Worm (Caenorhabditis elegans) whole organism, L1 larva: ENCODE measurements around the gene ddx-23.

Experiments
- C04F5.9 ChIP-seq: sonication (generic microtip); optimal IDR thresholded peaks from 2 replicates; lab custom pipeline; 2016; ENCODE audit warnings: missing genetic modification characterization, missing compliant biosample characterization
- C16A3.4 ChIP-seq: fragments of 150-350 bp; optimal IDR thresholded peaks from 2 replicates; lab custom pipeline; 2014; ENCODE audit warnings: missing biosample characterization, missing genetic modification characterization
- C34B4.2 ChIP-seq: sonication (generic microtip); optimal IDR thresholded peaks from 2 replicates; lab custom pipeline; 2017; ENCODE audit warnings: mild to moderate bottlenecking, missing genetic modification characterization, missing compliant biosample characterization
- F16B12.6 ChIP-seq: fragments of 150-350 bp; optimal IDR thresholded peaks from 2 replicates; lab custom pipeline; 2014; ENCODE audit warnings: missing biosample characterization, missing genetic modification characterization
- Y116A8C.19 ChIP-seq: sonication (generic microtip); optimal IDR thresholded peaks from 2 replicates; lab custom pipeline; 2016; ENCODE audit warnings: missing compliant biosample characterization, missing genetic modification characterization, borderline replicate concordance
- ama-1 ChIP-seq: fragments of 150-350 bp; optimal IDR thresholded peaks from 2 replicates; lab custom pipeline; 2014
- blmp-1 ChIP-seq: fragments of 150-350 bp; optimal IDR thresholded peaks from 2 replicates; lab custom pipeline; 2014; ENCODE audit warnings: missing biosample characterization, missing genetic modification characterization
- ceh-82 ChIP-seq, 3 experiments: fragments of 150-350 bp in 1 of 3; sonication (generic microtip) in 2 of 3; optimal IDR thresholded peaks; 2 replicates each; lab custom pipeline; 2014 to 2017; ENCODE audit warnings: missing biosample characterization in 3 of 3, missing genetic modification characterization in 3 of 3
- ceh-88 ChIP-seq: fragments of 200-800 bp; sonication (Bioruptor generic); IDR thresholded peaks from 2 replicates; pipeline ENCODE4 v1.3.6; 2022; ENCODE audit warnings: missing genetic modification characterization, missing compliant biosample characterization
- ceh-90 ChIP-seq: sonication (generic microtip); optimal IDR thresholded peaks from 2 replicates; lab custom pipeline; 2016; ENCODE audit warnings: missing genetic modification characterization, missing compliant biosample characterization
- dsc-1 ChIP-seq: sonication (generic microtip); optimal IDR thresholded peaks from 2 replicates; lab custom pipeline; 2016; ENCODE audit warnings: mild to moderate bottlenecking, missing genetic modification characterization, missing compliant biosample characterization
- efl-1 ChIP-seq, 4 experiments: fragments of 150-350 bp; optimal IDR thresholded peaks in 3 of 4; peaks in 1 of 4; 1 replicate in 1 of 4; 2 replicates in 3 of 4; lab custom pipeline; 2014; ENCODE audit warnings: missing biosample characterization in 2 of 4, missing genetic modification characterization in 2 of 4, missing genetic modification reagents in 2 of 4
- egl-13 ChIP-seq: sonication (generic microtip); optimal IDR thresholded peaks from 2 replicates; lab custom pipeline; 2016; ENCODE audit warnings: missing genotype, missing genetic modification reagents, missing genetic modification characterization, missing compliant biosample characterization
- elt-2 ChIP-seq: sonication (generic microtip); optimal IDR thresholded peaks from 2 replicates; lab custom pipeline; 2016; ENCODE audit warnings: missing genetic modification characterization, mild to moderate bottlenecking, inconsistent platforms, missing compliant biosample characterization, missing genetic modification reagents
- grh-1 ChIP-seq: fragments of 200-800 bp; sonication (Bioruptor generic); IDR thresholded peaks from 2 replicates; pipeline ENCODE4 v1.3.6; 2022; ENCODE audit warnings: missing genetic modification reagents, missing genetic modification characterization, missing compliant biosample characterization
- irx-1 ChIP-seq: sonication (generic microtip); optimal IDR thresholded peaks from 2 replicates; lab custom pipeline; 2016; ENCODE audit warnings: missing genetic modification characterization, missing compliant biosample characterization
- isw-1 ChIP-seq: fragments of 200-800 bp; sonication (Bioruptor generic); IDR thresholded peaks from 2 replicates; pipeline ENCODE4 v1.3.6; 2022; ENCODE audit warnings: missing genetic modification characterization, missing compliant biosample characterization
- lin-13 ChIP-seq: fragments of 150-350 bp; optimal IDR thresholded peaks from 2 replicates; lab custom pipeline; 2014; ENCODE audit warnings: missing biosample characterization, missing genetic modification reagents, missing genetic modification characterization
- lin-14 ChIP-seq: fragments of 200-800 bp; sonication (Bioruptor generic); optimal IDR thresholded peaks from 2 replicates; lab custom pipeline; 2018; ENCODE audit warnings: mild to moderate bottlenecking, missing genetic modification characterization, moderate library complexity, missing compliant biosample characterization
- lin-15B ChIP-seq: fragments of 150-350 bp; sonication (generic microtip); optimal IDR thresholded peaks from 3 replicates; lab custom pipeline; 2014; ENCODE audit warnings: missing biosample characterization, missing genetic modification characterization
- lin-35 ChIP-seq, 2 experiments: fragments of 150-350 bp; optimal IDR thresholded peaks; 2 replicates each; lab custom pipeline; 2014; ENCODE audit warnings: missing biosample characterization in 2 of 2, missing genetic modification characterization in 2 of 2, missing genetic modification reagents in 2 of 2
- lsy-2 ChIP-seq, 2 experiments: fragments of 150-350 bp; optimal IDR thresholded peaks; 2 replicates each; lab custom pipeline; 2014; ENCODE audit warnings: missing biosample characterization in 2 of 2, missing genetic modification characterization in 2 of 2
- mab-9 ChIP-seq: fragments of 200-800 bp; sonication (Bioruptor generic); IDR thresholded peaks from 2 replicates; pipeline ENCODE4 v1.3.6; 2022; ENCODE audit warnings: missing genetic modification reagents, missing genetic modification characterization, missing compliant biosample characterization
- mdl-1 ChIP-seq, 2 experiments: fragments of 150-350 bp; optimal IDR thresholded peaks; 2 replicates each; lab custom pipeline; 2014 to 2017; ENCODE audit warnings: missing biosample characterization in 2 of 2, missing genetic modification characterization in 2 of 2, inconsistent platforms in 1 of 2
- mef-2 ChIP-seq: fragments of 150-350 bp; optimal IDR thresholded peaks from 2 replicates; lab custom pipeline; 2014; ENCODE audit warnings: missing biosample characterization, missing genetic modification characterization
- mep-1 ChIP-seq: fragments of 150-350 bp; optimal IDR thresholded peaks from 2 replicates; lab custom pipeline; 2014; ENCODE audit warnings: missing biosample characterization, missing genetic modification characterization
- nhr-12 ChIP-seq: sonication (generic microtip); optimal IDR thresholded peaks from 2 replicates; lab custom pipeline; 2017; ENCODE audit warnings: missing biosample characterization, missing genetic modification characterization
- nhr-20 ChIP-seq: sonication (generic microtip); optimal IDR thresholded peaks from 2 replicates; lab custom pipeline; 2016; ENCODE audit warnings: mild to moderate bottlenecking, missing genetic modification characterization, missing compliant biosample characterization
- nhr-71 ChIP-seq: sonication (generic microtip); optimal IDR thresholded peaks from 2 replicates; lab custom pipeline; 2016; ENCODE audit warnings: mild to moderate bottlenecking, missing genetic modification characterization, moderate library complexity, missing compliant biosample characterization
- nhr-76 ChIP-seq: sonication (generic microtip); optimal IDR thresholded peaks from 2 replicates; lab custom pipeline; 2017; ENCODE audit warnings: missing biosample characterization, missing genetic modification characterization
- nhr-85 ChIP-seq: sonication (generic microtip); peaks from one replicate; lab custom pipeline; 2016; ENCODE audit warnings: missing genetic modification characterization, inconsistent platforms, missing compliant biosample characterization
- nhr-90 ChIP-seq: sonication (generic microtip); optimal IDR thresholded peaks from 2 replicates; lab custom pipeline; 2016; ENCODE audit warnings: mild to moderate bottlenecking, missing genetic modification characterization, missing compliant biosample characterization; ENCODE audit not compliant: poor library complexity
- pqm-1 ChIP-seq: sonication (generic microtip); optimal IDR thresholded peaks from 3 replicates; lab custom pipeline; 2017; ENCODE audit warnings: missing biosample characterization, missing genetic modification characterization
- rnt-1 ChIP-seq: sonication (generic microtip); optimal IDR thresholded peaks from 2 replicates; lab custom pipeline; 2016; ENCODE audit warnings: mild to moderate bottlenecking, missing genetic modification characterization, moderate library complexity, missing compliant biosample characterization
- skn-1 ChIP-seq: fragments of 150-350 bp; optimal IDR thresholded peaks from 2 replicates; lab custom pipeline; 2014; ENCODE audit warnings: missing biosample characterization, missing genetic modification characterization
- tbx-2 ChIP-seq: sonication (generic microtip); optimal IDR thresholded peaks from 2 replicates; lab custom pipeline; 2016; ENCODE audit warnings: missing genetic modification characterization, missing compliant biosample characterization
- tlp-1 ChIP-seq: fragments of 150-350 bp; optimal IDR thresholded peaks from 2 replicates; lab custom pipeline; 2014; ENCODE audit warnings: missing biosample characterization, missing genetic modification characterization
- unc-62 ChIP-seq: fragments of 150-350 bp; optimal IDR thresholded peaks from 2 replicates; lab custom pipeline; 2014; ENCODE audit warnings: missing biosample characterization, missing genetic modification reagents, missing genetic modification characterization
- unc-86 ChIP-seq: sonication (generic microtip); optimal IDR thresholded peaks from 2 replicates; lab custom pipeline; 2016; ENCODE audit warnings: missing genetic modification characterization, missing compliant biosample characterization
- unc-98 ChIP-seq: fragments of 200-800 bp; sonication (Bioruptor generic); IDR thresholded peaks from 2 replicates; pipeline ENCODE4 v1.3.6; 2022; ENCODE audit warnings: missing genetic modification characterization, missing compliant biosample characterization
- vab-15 ChIP-seq: sonication (generic microtip); optimal IDR thresholded peaks from 2 replicates; lab custom pipeline; 2017; ENCODE audit warnings: missing genotype, mild to moderate bottlenecking, missing genetic modification characterization, missing compliant biosample characterization
- zag-1 ChIP-seq: fragments of 150-350 bp; optimal IDR thresholded peaks from 2 replicates; lab custom pipeline; 2014; ENCODE audit warnings: missing biosample characterization, missing genetic modification characterization
- ztf-11 ChIP-seq, 2 experiments: sonication (generic microtip); optimal IDR thresholded peaks; 2 replicates each; lab custom pipeline; 2016 to 2017; ENCODE audit warnings: missing genetic modification characterization in 2 of 2, missing biosample characterization in 1 of 2, missing compliant biosample characterization in 1 of 2
- ztf-4 ChIP-seq: fragments of 150-350 bp; optimal IDR thresholded peaks from 2 replicates; lab custom pipeline; 2014; ENCODE audit warnings: missing biosample characterization, missing genetic modification characterization

The ddx-23 gene

ce11 chrIII:5841676-5842075 lies 11.4 kb downstream of the ddx-23 start (continued):
- TF ChIP-seq C16A3.4 (tag; lab: Kevin White, UChicago) (peak; percentile 44), ceh-88 (GFP tag; lab: Robert Waterston, UW) (no peak), unc-62 (GFP tag; lab: Kevin White, UChicago) (no peak), ceh-90 (tag; lab: Kevin White, UChicago) (no peak), rnt-1 (tag; lab: Kevin White, UChicago) (peak; percentile 26), vab-15 (tag; lab: Kevin White, UChicago) (no peak), blmp-1 (tag; lab: Kevin White, UChicago) (peak; percentile 87), isw-1 (GFP tag; lab: Robert Waterston, UW) (no peak), nhr-85 (peak; percentile 92), grh-1 (GFP tag; lab: Robert Waterston, UW) (0 out of 2 replicates have a peak, but pooled peaks have one; percentile 10), nhr-90 (tag; lab: Kevin White, UChicago) (peak; percentile 49), mef-2 (tag; lab: Kevin White, UChicago) (no peak), tlp-1 (tag; lab: Kevin White, UChicago) (no peak), C04F5.9 (tag; lab: Kevin White, UChicago) (no peak), unc-86 (tag; lab: Kevin White, UChicago) (no peak), F16B12.6 (tag; lab: Kevin White, UChicago) (no peak), irx-1 (tag; lab: Kevin White, UChicago) (no peak), dsc-1 (tag; lab: Kevin White, UChicago) (peak; percentile 11), mep-1 (tag; lab: Kevin White, UChicago) (peak; percentile 52), lin-13 (peak; percentile 46), nhr-76 (tag; lab: Kevin White, UChicago) (no peak), ceh-82 (tag; optimal IDR thresholded peaks at IDR 0.05; lab: Kevin White, UChicago) (peak in 1 of 3 experiments; percentile 20), lin-14 (GFP tag; lab: Kevin White, UChicago) (peak; percentile 83), zag-1 (no peak), egl-13 (tag; lab: Kevin White, UChicago) (no peak), elt-2 (no peak), Y116A8C.19 (no peak), nhr-12 (tag; lab: Kevin White, UChicago) (no peak), ztf-4 (tag; lab: Kevin White, UChicago) (no peak), lsy-2 (tag; optimal IDR thresholded peaks at IDR 0.05; lab: Kevin White, UChicago) (peak in 1 of 2 experiments; percentile 74), ztf-11 (tag; optimal IDR thresholded peaks at IDR 0.05; lab: Kevin White, UChicago) (no peak), mdl-1 (tag; optimal IDR thresholded peaks at IDR 0.05; lab: Kevin White, UChicago) (peak in 1 of 2 experiments; percentile 92), pqm-1 (no peak), lin-15B (no peak), skn-1 (tag; lab: Kevin White, UChicago) (peak; percentile 33), nhr-71 (tag; lab: Kevin White, UChicago) (peak; percentile 78), unc-98 (GFP tag; lab: Robert Waterston, UW) (no peak), tbx-2 (tag; lab: Kevin White, UChicago) (peak; percentile 46), nhr-20 (tag; lab: Kevin White, UChicago) (peak; percentile 77), ama-1 (lab: Kevin White, UChicago) (peak; percentile 33), C34B4.2 (tag; lab: Kevin White, UChicago) (no peak), mab-9 (GFP tag; lab: Robert Waterston, UW) (no peak)
- TF ChIP-seq, all 84 proteins: peak for 28

- TF ChIP-seq efl-1 (optimal IDR thresholded peaks at IDR 0.05; lab: Kevin White, UChicago) (no peak), efl-1 (GFP tag; optimal IDR thresholded peaks at IDR 0.05 in 1 of 2; lab: Kevin White, UChicago) (peak in 1 of 2 experiments; percentile 89), lin-35 (GFP tag; optimal IDR thresholded peaks at IDR 0.05; lab: Kevin White, UChicago) (peak in 1 of 2 experiments; percentile 40), C16A3.4 (tag; lab: Kevin White, UChicago) (no peak)
These were observed 12.1 kb downstream of the ddx-23 start for ce11 chrIII:5840815-5841573.
